Worm (Caenorhabditis elegans) whole organism, L4 larva: ENCODE results near the gene srw-13.

Experiments used
- ces-1 ChIP-seq: fragments of 150-350 bp; sonication (generic microtip); optimal IDR thresholded peaks from 4 replicates; lab custom pipeline; 2014; ENCODE audit warnings: missing biosample characterization, missing genetic modification reagents, missing genetic modification characterization
- daf-12 ChIP-seq: fragments of 150-350 bp; optimal IDR thresholded peaks from 2 replicates; lab custom pipeline; 2014; ENCODE audit warnings: missing biosample characterization, missing genetic modification reagents, missing genetic modification characterization
- mdl-1 ChIP-seq, 2 experiments: fragments of 150-350 bp in 1 of 2; sonication (generic microtip) in 1 of 2; optimal IDR thresholded peaks; 2 replicates each; lab custom pipeline; 2014 to 2017; ENCODE audit warnings: missing biosample characterization in 2 of 2, missing genetic modification characterization in 2 of 2
- nhr-6 ChIP-seq: fragments of 150-350 bp; optimal IDR thresholded peaks from 2 replicates; lab custom pipeline; 2014; ENCODE audit warnings: missing biosample characterization, missing genetic modification characterization
- nhr-76 ChIP-seq: fragments of 150-350 bp; optimal IDR thresholded peaks from 2 replicates; lab custom pipeline; 2014; ENCODE audit warnings: missing biosample characterization, missing genetic modification characterization
- snpc-4 ChIP-seq: fragments of 150-350 bp; optimal IDR thresholded peaks from 2 replicates; lab custom pipeline; 2014; ENCODE audit warnings: missing biosample characterization, missing genetic modification characterization
- unc-130 ChIP-seq: sonication (generic microtip); optimal IDR thresholded peaks from 2 replicates; lab custom pipeline; 2016; ENCODE audit warnings: missing genetic modification reagents, missing genetic modification characterization, missing compliant biosample characterization
- unc-62 ChIP-seq, 3 experiments: fragments of 150-350 bp in 1 of 3; sonication (generic microtip); optimal IDR thresholded peaks in 2 of 3; peaks in 1 of 3; 1 replicate in 1 of 3; 2 replicates in 2 of 3; lab custom pipeline; 2014 to 2017; ENCODE audit warnings: missing biosample characterization in 3 of 3, missing genetic modification characterization in 3 of 3, missing genetic modification reagents in 3 of 3, missing genotype in 1 of 3
- zag-1 ChIP-seq: fragments of 150-350 bp; optimal IDR thresholded peaks from 2 replicates; lab custom pipeline; 2014; ENCODE audit warnings: missing biosample characterization, missing genetic modification characterization

ce11 chrV:15232200-15232599 lies at the start of gene srw-13:
- TF ChIP-seq zag-1 (tag; lab: Kevin White, UChicago) (no peak), unc-62 (GFP tag; optimal IDR thresholded peaks at IDR 0.05 in 1 of 2; lab: Kevin White, UChicago) (no peak), unc-62 (tag; optimal IDR thresholded peaks at IDR 0.05; lab: Kevin White, UChicago) (no peak), ces-1 (GFP tag; lab: Kevin White, UChicago) (no peak), nhr-6 (no peak), unc-130 (GFP tag; lab: Kevin White, UChicago) (no peak), snpc-4 (tag; lab: Kevin White, UChicago) (no peak), mdl-1 (tag; optimal IDR thresholded peaks at IDR 0.05; lab: Kevin White, UChicago) (no peak), nhr-76 (tag; lab: Kevin White, UChicago) (no peak), daf-12 (tag; lab: Kevin White, UChicago) (no peak)
